Fruit fly (Drosophila melanogaster): Measurements from ENCODE around the gene Lgr4.
"Not testable (repeated sequence)": the region's sequence is repeated elsewhere in the genome, so short reads cannot be mapped to it uniquely, and the experiment has no call there.

Lgr4 gene

DNA sequence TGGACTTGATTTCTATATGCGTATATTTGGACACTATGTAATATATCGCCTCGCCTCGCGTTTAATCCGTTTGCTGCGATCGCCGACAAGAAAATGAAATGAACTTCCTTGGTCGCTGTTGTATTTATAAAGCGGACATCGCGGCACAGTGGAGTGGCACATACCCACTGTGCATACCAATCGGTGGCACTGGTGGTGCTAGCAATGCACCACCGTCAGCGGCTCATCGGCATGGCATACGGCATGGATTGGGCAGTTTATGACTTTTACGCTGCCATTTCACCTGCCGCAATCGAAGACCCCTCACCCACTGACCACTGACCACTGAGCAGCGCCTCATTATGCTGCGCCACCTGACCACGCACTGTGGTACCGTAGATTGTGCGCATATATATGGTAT, 2.8 kb upstream of the Lgr4 start, which contains the start of gene CG12723:
Gene CG12723, minus strand, starts transcription at position 101 of the 400 bp plus-strand sequence.
- TF ChIP-seq Ptx1 (GFP tag; IDR thresholded peaks at IDR 0.05) (0 out of 2 replicates have a peak, but pooled peaks have one; percentile 5), CG15601 (tag; optimal IDR thresholded peaks at IDR 0.05) (no peak), Awh (GFP tag; IDR thresholded peaks at IDR 0.05) (0 out of 2 replicates have a peak, but pooled peaks have one; percentile 14), CG6765 (GFP tag; optimal IDR thresholded peaks at IDR 0.05) (no peak)

DNA sequence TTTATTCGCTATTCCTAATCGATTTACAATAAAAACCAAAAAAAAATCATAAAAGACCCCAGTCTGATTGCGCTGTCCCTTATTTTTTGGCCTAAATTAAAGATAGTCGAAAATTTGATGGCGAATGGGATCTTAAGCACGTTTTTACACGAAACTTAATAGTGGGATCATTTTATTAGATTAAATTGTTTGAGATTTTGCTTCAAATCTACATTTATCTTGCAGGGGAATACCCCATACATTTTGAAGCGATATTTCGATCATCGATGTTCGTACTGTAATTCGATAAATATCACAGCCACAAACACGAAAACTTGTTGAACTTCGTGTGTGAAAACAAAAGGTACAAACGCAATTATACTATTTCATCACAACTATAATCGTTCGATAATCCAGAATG, 4.8 kb downstream of the Lgr4 start, which contains the start of gene CG32641:
Gene CG32641, plus strand, starts transcription at position 301 of the 400 bp plus-strand sequence.
- TF ChIP-seq onecut (GFP tag; IDR thresholded peaks at IDR 0.05) = 0 out of 2 replicates have a peak, but pooled peaks have one; percentile 3
- TF ChIP-seq inv (GFP tag; IDR thresholded peaks at IDR 0.05; ENCODE audit: partially characterized antibody) = peak; percentile 47; the same call in 1 of the 2 replicates
- peak; percentile 38; the same call in 1 of the 3 replicates for TF ChIP-seq knrl (GFP tag; IDR thresholded peaks at IDR 0.05; ENCODE audit: partially characterized antibody)
- peak; percentile 9; the same call in 1 of the 2 replicates for TF ChIP-seq MBD-R2 (GFP tag; IDR thresholded peaks at IDR 0.05)
- 0 out of 2 replicates have a peak, but pooled peaks have one; percentile 32 for TF ChIP-seq Scr (GFP tag; IDR thresholded peaks at IDR 0.05; ENCODE audit: partially characterized antibody)
- TF ChIP-seq CG9932 (GFP tag; IDR thresholded peaks at IDR 0.05) = peak; percentile 38; the same call in 1 of the 2 replicates
- TF ChIP-seq CG16813 (GFP tag; IDR thresholded peaks at IDR 0.05; ENCODE audit: partially characterized antibody) = 0 out of 3 replicates have a peak, but pooled peaks have one; percentile 23
- TF ChIP-seq bbx (GFP tag; IDR thresholded peaks at IDR 0.05; ENCODE audit: partially characterized antibody) = peak; percentile 61
- 0 out of 3 replicates have a peak, but pooled peaks have one; percentile 47 for TF ChIP-seq CG6791 (GFP tag; IDR thresholded peaks at IDR 0.05; ENCODE audit: partially characterized antibody)
- TF ChIP-seq chinmo (GFP tag; IDR thresholded peaks at IDR 0.05; ENCODE audit: partially characterized antibody) = 0 out of 4 replicates have a peak, but pooled peaks have one; percentile 13
- TF ChIP-seq Xrp1 (GFP tag; IDR thresholded peaks at IDR 0.05) = peak; percentile 23; the same call in 1 of the 2 replicates
- TF ChIP-seq CG2129 (GFP tag; IDR thresholded peaks at IDR 0.05; ENCODE audit: partially characterized antibody) = 0 out of 2 replicates have a peak, but pooled peaks have one; percentile 10
- TF ChIP-seq zen2 (GFP tag; IDR thresholded peaks at IDR 0.05; ENCODE audit: partially characterized antibody) = peak; percentile 45; the same call in 1 of the 3 replicates
- peak; percentile 44; the same call in 1 of the 2 replicates for TF ChIP-seq Dref (GFP tag; IDR thresholded peaks at IDR 0.05)
- TF ChIP-seq CG7357 (GFP tag; IDR thresholded peaks at IDR 0.05) = 0 out of 3 replicates have a peak, but pooled peaks have one; percentile 45

DNA sequence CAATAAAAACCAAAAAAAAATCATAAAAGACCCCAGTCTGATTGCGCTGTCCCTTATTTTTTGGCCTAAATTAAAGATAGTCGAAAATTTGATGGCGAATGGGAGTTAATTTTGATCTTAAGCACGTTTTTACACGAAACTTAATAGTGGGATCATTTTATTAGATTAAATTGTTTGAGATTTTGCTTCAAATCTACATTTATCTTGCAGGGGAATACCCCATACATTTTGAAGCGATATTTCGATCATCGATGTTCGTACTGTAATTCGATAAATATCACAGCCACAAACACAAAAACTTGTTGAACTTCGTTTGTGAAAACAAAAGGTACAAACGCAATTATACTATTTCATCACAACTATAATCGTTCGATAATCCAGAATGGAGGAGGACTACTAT, 11.2 kb downstream of the Lgr4 start, which contains the start of gene CG32640:
Gene CG32640, plus strand, starts transcription at position 286 of the 400 bp plus-strand sequence.
- TF ChIP-seq sna (GFP tag; IDR thresholded peaks at IDR 0.05; ENCODE audit: partially characterized antibody) (0 out of 2 replicates have a peak, but pooled peaks have one; percentile 33), chinmo (GFP tag; IDR thresholded peaks at IDR 0.05; ENCODE audit: partially characterized antibody) (0 out of 4 replicates have a peak, but pooled peaks have one; percentile 22), ranshi (GFP tag; IDR thresholded peaks at IDR 0.05) (peak; percentile 22; the same call in 1 of the 2 replicates), CG1024 (GFP tag; IDR thresholded peaks at IDR 0.05) (peak; percentile 55; the same call in 1 of the 2 replicates), amos (GFP tag; IDR thresholded peaks at IDR 0.05; ENCODE audit: partially characterized antibody) (peak; percentile 57; the same call in 1 of the 2 replicates), bbx (GFP tag; IDR thresholded peaks at IDR 0.05; ENCODE audit: partially characterized antibody) (peak; percentile 61), sisA (GFP tag; IDR thresholded peaks at IDR 0.05) (peak; percentile 49; the same call in 1 of the 2 replicates), HLH4C (GFP tag; IDR thresholded peaks at IDR 0.05; ENCODE audit: partially characterized antibody) (peak; percentile 45; the same call in 1 of the 3 replicates), hbn (GFP tag; IDR thresholded peaks at IDR 0.05; ENCODE audit: partially characterized antibody) (peak; percentile 44; the same call in 1 of the 2 replicates), CG6791 (GFP tag; IDR thresholded peaks at IDR 0.05; ENCODE audit: partially characterized antibody) (peak; percentile 61; the same call in 2 of the 3 replicates), CG13287 (GFP tag; IDR thresholded peaks at IDR 0.05; ENCODE audit: partially characterized antibody) (peak; percentile 54), onecut (GFP tag; IDR thresholded peaks at IDR 0.05) (peak; percentile 39), BEAF-32 (GFP tag; optimal IDR thresholded peaks at IDR 0.05) (peak; percentile 27), Opbp (GFP tag; IDR thresholded peaks at IDR 0.05; ENCODE audit: partially characterized antibody) (peak; percentile 53; the same call in 1 of the 3 replicates), Rfx (GFP tag; IDR thresholded peaks at IDR 0.05) (peak; percentile 53), MBD-R2 (GFP tag; IDR thresholded peaks at IDR 0.05) (peak; percentile 45; the same call in 1 of the 2 replicates), E2f1 (GFP tag; IDR thresholded peaks at IDR 0.05) (peak; percentile 13; the same call in 1 of the 2 replicates), unc-4 (GFP tag; IDR thresholded peaks at IDR 0.05; ENCODE audit: partially characterized antibody) (peak; percentile 51; the same call in 1 of the 2 replicates), Dref (GFP tag; IDR thresholded peaks at IDR 0.05) (peak; percentile 48), Aef1 (GFP tag; IDR thresholded peaks at IDR 0.05) (peak; percentile 51; the same call in 1 of the 3 replicates), wor (GFP tag; IDR thresholded peaks at IDR 0.05) (0 out of 2 replicates have a peak, but pooled peaks have one; percentile 25), prd (GFP tag; IDR thresholded peaks at IDR 0.05) (0 out of 3 replicates have a peak, but pooled peaks have one; percentile 10), Scr (GFP tag; IDR thresholded peaks at IDR 0.05; ENCODE audit: partially characterized antibody) (peak; percentile 40), esg (GFP tag; conservative IDR thresholded peaks at IDR 0.05) (0 out of 2 replicates have a peak, but pooled peaks have one; percentile 32), inv (GFP tag; IDR thresholded peaks at IDR 0.05; ENCODE audit: partially characterized antibody) (peak; percentile 48; the same call in 1 of the 2 replicates), Ada2b (GFP tag; IDR thresholded peaks at IDR 0.05) (0 out of 2 replicates have a peak, but pooled peaks have one; percentile 11), Doc3 (GFP tag; IDR thresholded peaks at IDR 0.05; ENCODE audit: partially characterized antibody) (peak; percentile 40; the same call in 2 of the 3 replicates), CG16813 (GFP tag; IDR thresholded peaks at IDR 0.05; ENCODE audit: partially characterized antibody) (peak; percentile 63), HLH3B (GFP tag; IDR thresholded peaks at IDR 0.05) (0 out of 2 replicates have a peak, but pooled peaks have one; percentile 29)
- not testable (repeated sequence) for TF ChIP-seq prd (optimal IDR thresholded peaks at IDR 0.05)

Measured in whole organism, embryonic.